Fruit fly (Drosophila melanogaster): ENCODE results near the gene CG5895.

The CG5895 gene

dm6 chr3L:16052145-16053025 is 17.1 kb downstream of the CG5895 start (continued):
- TF ChIP-seq ara (GFP tag; IDR thresholded peaks at IDR 0.05) (no peak), Spps (tag; optimal IDR thresholded peaks at IDR 0.05) (no peak), CG4404 (GFP tag; IDR thresholded peaks at IDR 0.05) (no peak), z (GFP tag; IDR thresholded peaks at IDR 0.05) (no peak), MESR4 (GFP tag; optimal IDR thresholded peaks at IDR 0.05) (no peak), YL-1 (GFP tag; optimal IDR thresholded peaks at IDR 0.05) (peak; percentile 12), psq (GFP tag; optimal IDR thresholded peaks at IDR 0.05) (peak; percentile 18), Bgb (GFP tag; IDR thresholded peaks at IDR 0.05; ENCODE audit: partially characterized antibody) (peak; percentile 17; the same call in 1 of the 2 replicates), lab (GFP tag; optimal IDR thresholded peaks at IDR 0.05) (peak; percentile 49), wdn (GFP tag; IDR thresholded peaks at IDR 0.05) (no peak), gcm2 (GFP tag; optimal IDR thresholded peaks at IDR 0.05) (no peak), Blimp-1 (GFP tag; optimal IDR thresholded peaks at IDR 0.05) (no peak), pros (GFP tag; optimal IDR thresholded peaks at IDR 0.05) (peak; percentile 89), Meics (GFP tag; optimal IDR thresholded peaks at IDR 0.05) (no peak), CG2678 (tag; optimal IDR thresholded peaks at IDR 0.05) (no peak), sens-2 (GFP tag; IDR thresholded peaks at IDR 0.05) (no peak), disco-r (GFP tag; optimal IDR thresholded peaks at IDR 0.05) (no peak), CG9876 (GFP tag; optimal IDR thresholded peaks at IDR 0.05) (no peak), dimm (GFP tag; IDR thresholded peaks at IDR 0.05) (no peak), fu2 (GFP tag; optimal IDR thresholded peaks at IDR 0.05) (no peak), sd (tag; optimal IDR thresholded peaks at IDR 0.05) (peak; percentile 90), CG5180 (GFP tag; optimal IDR thresholded peaks at IDR 0.05) (no peak), croc (GFP tag; conservative IDR thresholded peaks at IDR 0.05) (no peak), CG1603 (tag; optimal IDR thresholded peaks at IDR 0.05) (no peak), rib (GFP tag; IDR thresholded peaks at IDR 0.05) (no peak), D (optimal IDR thresholded peaks at IDR 0.05) (peak; percentile 80), D (GFP tag; optimal IDR thresholded peaks at IDR 0.05) (peak; percentile 25), fd102C (GFP tag; optimal IDR thresholded peaks at IDR 0.05) (no peak), CG6791 (GFP tag; IDR thresholded peaks at IDR 0.05; ENCODE audit: partially characterized antibody) (no peak), Asciz (GFP tag; optimal IDR thresholded peaks at IDR 0.05) (no peak), CG6683 (GFP tag; optimal IDR thresholded peaks at IDR 0.05) (peak; percentile 13), Sin3A (optimal IDR thresholded peaks at IDR 0.05) (peak; percentile 11), bcd (GFP tag; optimal IDR thresholded peaks at IDR 0.05) (no peak), CG15514 (GFP tag; optimal IDR thresholded peaks at IDR 0.05) (no peak), CG17802 (tag; optimal IDR thresholded peaks at IDR 0.05) (no peak), Max (GFP tag; optimal IDR thresholded peaks at IDR 0.05) (peak; percentile 2), CG4360 (GFP tag; IDR thresholded peaks at IDR 0.05) (peak; percentile 89), CG10431 (GFP tag; optimal IDR thresholded peaks at IDR 0.05) (no peak), HmgD (GFP tag; optimal IDR thresholded peaks at IDR 0.05) (no peak), pho (GFP tag; optimal IDR thresholded peaks at IDR 0.05) (no peak), CG1792 (GFP tag; optimal IDR thresholded peaks at IDR 0.05) (no peak), nerfin-1 (tag; optimal IDR thresholded peaks at IDR 0.05) (peak; percentile 97), pan (optimal IDR thresholded peaks at IDR 0.05) (no peak), pan (GFP tag; optimal IDR thresholded peaks at IDR 0.05 in 1 of 2, IDR thresholded peaks at IDR 0.05 in 1 of 2) (peak in 1 of 2 experiments; percentile 59), eve (GFP tag; optimal IDR thresholded peaks at IDR 0.05) (peak in 1 of 2 experiments; percentile 59), scrt (GFP tag; optimal IDR thresholded peaks at IDR 0.05) (peak; percentile 2), CG14667 (GFP tag; IDR thresholded peaks at IDR 0.05) (no peak), p53 (GFP tag; optimal IDR thresholded peaks at IDR 0.05) (no peak), zf30C (GFP tag; optimal IDR thresholded peaks at IDR 0.05) (peak; percentile 5), grn (GFP tag; optimal IDR thresholded peaks at IDR 0.05) (no peak)
